Worm (Caenorhabditis elegans): ENCODE results near the gene sftb-2.
A peak's percentile ranks its signal among the peaks of the same experiment; 100 is the strongest.

The sftb-2 gene

ce11 chrV:127882-128281, at the start of gene sftb-2, which contains the start of gene W03F9.2:
sftb-2 (plus strand) TSS chrV:128237.
W03F9.2 (minus strand) TSS chrV:128034.
- TF ChIP-seq nhr-11 (tag; optimal IDR thresholded peaks at IDR 0.05) (no peak), C38D4.7 (GFP tag; optimal IDR thresholded peaks at IDR 0.05) (no peak), lim-6 (tag; optimal IDR thresholded peaks at IDR 0.05) (no peak), tbx-7 (tag; optimal IDR thresholded peaks at IDR 0.05) (no peak), unc-42 (tag; optimal IDR thresholded peaks at IDR 0.05) (peak; percentile 82), hlh-13 (GFP tag; optimal IDR thresholded peaks at IDR 0.05) (no peak), nfya-1 (tag; optimal IDR thresholded peaks at IDR 0.05) (peak; percentile 17), tbx-2 (tag; optimal IDR thresholded peaks at IDR 0.05) (peak; percentile 12), sox-4 (tag; optimal IDR thresholded peaks at IDR 0.05) (no peak)

DNA sequence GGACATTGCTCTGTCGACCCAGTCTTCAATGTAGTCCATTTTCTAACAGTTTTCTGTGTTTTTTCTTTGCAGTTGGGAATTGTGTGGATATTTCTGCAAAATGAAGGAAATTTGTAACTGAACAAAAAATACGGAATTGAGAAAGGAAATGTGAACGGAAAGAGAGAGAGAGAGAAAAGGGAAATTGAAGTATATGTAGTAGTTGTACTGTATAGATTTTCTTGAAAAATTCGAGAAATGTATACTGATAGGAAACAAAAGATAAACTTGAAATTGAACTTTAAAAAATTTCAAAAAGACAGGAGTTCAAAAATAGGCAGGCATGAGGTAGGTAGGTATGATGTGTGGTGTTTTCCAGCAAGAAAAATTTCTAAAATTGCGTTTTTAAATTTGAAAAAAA, 44.3 kb upstream of the sftb-2 start, which contains the start of gene daam-1:
Gene daam-1, minus strand, starts transcription at position 101 of the 400 bp plus-strand sequence.
- TF ChIP-seq pha-2 (tag; optimal IDR thresholded peaks at IDR 0.05) = no peak
- TF ChIP-seq sox-2 (GFP tag; IDR thresholded peaks at IDR 0.05) = no peak
- TF ChIP-seq fkh-10 (GFP tag; optimal IDR thresholded peaks at IDR 0.05) = no peak
- TF ChIP-seq che-1 (tag; optimal IDR thresholded peaks at IDR 0.05) = no peak
- TF ChIP-seq ceh-19 (GFP tag; optimal IDR thresholded peaks at IDR 0.05) = no peak
- no peak for TF ChIP-seq pros-1 (tag; optimal IDR thresholded peaks at IDR 0.05)
- TF ChIP-seq dve-1 (tag; optimal IDR thresholded peaks at IDR 0.05) = no peak
- no peak for TF ChIP-seq T23F11.4 (GFP tag; optimal IDR thresholded peaks at IDR 0.05)
- TF ChIP-seq ceh-14 (tag; optimal IDR thresholded peaks at IDR 0.05) = no peak
- TF ChIP-seq K09A11.1 (tag; optimal IDR thresholded peaks at IDR 0.05; ENCODE audit: insufficient read depth) = no peak

DNA sequence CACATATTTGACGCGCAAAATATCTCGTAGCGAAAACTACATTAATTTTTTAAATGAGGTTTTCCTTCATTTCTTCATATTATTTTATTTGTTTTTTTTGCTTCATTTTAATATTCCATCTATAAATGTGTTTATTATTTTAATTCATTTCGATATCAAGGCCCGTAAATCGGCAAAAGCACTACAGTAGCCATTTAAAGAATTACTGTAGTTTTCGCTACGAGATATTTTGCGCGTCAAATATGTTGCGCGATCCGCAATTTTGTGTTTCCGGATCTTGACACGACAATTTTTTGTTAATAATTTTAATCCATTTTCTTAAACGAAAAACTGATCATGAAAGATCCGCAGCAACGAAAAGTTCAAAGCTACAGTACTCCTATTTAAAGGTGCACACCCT, 25.9 kb upstream of the sftb-2 start:
- TF ChIP-seq ceh-2 (tag; optimal IDR thresholded peaks at IDR 0.05) = no peak
- TF ChIP-seq ztf-16 (tag; optimal IDR thresholded peaks at IDR 0.05) = no peak
- no peak for TF ChIP-seq dve-1 (tag; optimal IDR thresholded peaks at IDR 0.05)
- no peak for TF ChIP-seq zip-5 (tag; optimal IDR thresholded peaks at IDR 0.05)
- no peak for TF ChIP-seq fax-1 (tag; optimal IDR thresholded peaks at IDR 0.05)
- no peak for TF ChIP-seq unc-42 (tag; optimal IDR thresholded peaks at IDR 0.05)
- no peak for TF ChIP-seq ceh-6 (GFP tag; optimal IDR thresholded peaks at IDR 0.05)
- TF ChIP-seq tbx-2 (tag; optimal IDR thresholded peaks at IDR 0.05) = no peak
- no peak for TF ChIP-seq ceh-45 (GFP tag; IDR thresholded peaks at IDR 0.05)
- TF ChIP-seq ceh-30 (tag; optimal IDR thresholded peaks at IDR 0.05) = no peak
- no peak for TF ChIP-seq che-1 (tag; optimal IDR thresholded peaks at IDR 0.05)
- TF ChIP-seq nfya-1 (tag; optimal IDR thresholded peaks at IDR 0.05) = no peak
- TF ChIP-seq hlh-8 (tag; optimal IDR thresholded peaks at IDR 0.05) = no peak
- no peak for TF ChIP-seq unc-86 (tag; optimal IDR thresholded peaks at IDR 0.05)
- no peak for TF ChIP-seq unc-55 (GFP tag; optimal IDR thresholded peaks at IDR 0.05)
- no peak for TF ChIP-seq lim-6 (tag; optimal IDR thresholded peaks at IDR 0.05)
- TF ChIP-seq hlh-30 (tag; optimal IDR thresholded peaks at IDR 0.05; ENCODE audit: insufficient read depth) = no peak
- TF ChIP-seq ceh-48 (tag; optimal IDR thresholded peaks at IDR 0.05) = no peak

DNA sequence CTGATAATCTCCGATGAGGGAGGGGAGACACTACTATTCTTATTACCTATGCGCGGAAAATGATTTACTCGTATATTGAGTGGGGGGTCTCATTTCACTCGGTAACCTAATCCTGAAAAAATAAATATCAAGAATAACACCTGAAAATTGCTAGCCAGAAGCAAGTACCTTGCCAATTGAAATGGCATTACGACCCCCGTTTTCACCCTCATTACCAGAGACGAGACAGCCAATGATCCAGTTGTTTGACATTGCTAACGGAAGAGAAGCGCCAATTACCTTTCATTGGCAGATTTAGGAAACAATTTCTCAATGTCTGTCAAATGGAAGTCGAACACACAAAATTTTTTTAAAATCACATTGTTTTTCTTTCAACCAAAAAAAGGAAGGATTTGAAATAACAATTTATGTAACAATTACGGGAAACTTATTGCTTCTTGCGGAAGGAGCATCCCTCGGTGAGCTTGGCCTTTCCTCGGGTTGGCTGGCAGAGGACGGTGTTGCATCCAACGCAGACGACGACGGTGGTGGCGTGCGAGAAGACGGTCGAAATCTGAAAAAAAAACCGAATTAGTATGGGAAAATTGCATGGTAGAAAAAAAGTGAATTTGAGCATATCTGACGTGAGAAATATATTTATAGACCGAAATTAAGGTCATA, 24.9 kb upstream of the sftb-2 start:
- TF ChIP-seq ceh-19 (GFP tag; optimal IDR thresholded peaks at IDR 0.05) = no peak
- TF ChIP-seq madf-2 (tag; optimal IDR thresholded peaks at IDR 0.05) = no peak
- TF ChIP-seq ahr-1 (tag; optimal IDR thresholded peaks at IDR 0.05) = no peak
- TF ChIP-seq ets-4 (tag; optimal IDR thresholded peaks at IDR 0.05) = no peak
- no peak for TF ChIP-seq ceh-24 (tag; optimal IDR thresholded peaks at IDR 0.05)
- TF ChIP-seq ceh-48 (tag; optimal IDR thresholded peaks at IDR 0.05) = no peak
- no peak for TF ChIP-seq elt-2 (tag; optimal IDR thresholded peaks at IDR 0.05)
- no peak for TF ChIP-seq eyg-1 (tag; optimal IDR thresholded peaks at IDR 0.05)
- TF ChIP-seq sdc-2 (tag; optimal IDR thresholded peaks at IDR 0.05) = no peak
- TF ChIP-seq ceh-34 (tag; optimal IDR thresholded peaks at IDR 0.05) = no peak
- TF ChIP-seq hlh-13 (GFP tag; optimal IDR thresholded peaks at IDR 0.05) = no peak
- TF ChIP-seq lim-6 (tag; optimal IDR thresholded peaks at IDR 0.05) = no peak
- no peak for TF ChIP-seq syd-9 (tag; optimal IDR thresholded peaks at IDR 0.05)
- TF ChIP-seq Y22D7AL.16 (tag; optimal IDR thresholded peaks at IDR 0.05) = no peak
- no peak for TF ChIP-seq hlh-15 (tag; optimal IDR thresholded peaks at IDR 0.05)
- TF ChIP-seq elt-4 (tag; optimal IDR thresholded peaks at IDR 0.05) = no peak
- TF ChIP-seq ceh-6 (GFP tag; optimal IDR thresholded peaks at IDR 0.05) = no peak
